Fruit fly (Drosophila melanogaster) S2 (cell line): ENCODE measurements around the gene CG32121.

Source experiments
- CG8478 ChIP-seq: fragments of >200 bp; optimal IDR thresholded peaks from 2 replicates; lab custom pipeline; 2018
- CTCF ChIP-seq, 2 experiments: fragments of >200 bp; optimal IDR thresholded peaks; 2 replicates each; lab custom pipeline; 2018

- TF ChIP-seq CG8478, result no peak
- TF ChIP-seq CTCF (optimal IDR thresholded peaks at IDR 0.05; lab: Kevin White, UChicago), result no peak
Observed at dm6 chr3L:13409809-13410521, 12.2 kb downstream of the CG32121 start.
